Fruit fly (Drosophila melanogaster) S2 (cell line): Measurements from ENCODE around the gene r2d2.

ENCODE experiments used
- CG8478 ChIP-seq: fragments of >200 bp; optimal IDR thresholded peaks from 2 replicates; lab custom pipeline; 2018
- CTCF ChIP-seq, 2 experiments: fragments of >200 bp; optimal IDR thresholded peaks; 2 replicates each; lab custom pipeline; 2018

Gene r2d2

DNA sequence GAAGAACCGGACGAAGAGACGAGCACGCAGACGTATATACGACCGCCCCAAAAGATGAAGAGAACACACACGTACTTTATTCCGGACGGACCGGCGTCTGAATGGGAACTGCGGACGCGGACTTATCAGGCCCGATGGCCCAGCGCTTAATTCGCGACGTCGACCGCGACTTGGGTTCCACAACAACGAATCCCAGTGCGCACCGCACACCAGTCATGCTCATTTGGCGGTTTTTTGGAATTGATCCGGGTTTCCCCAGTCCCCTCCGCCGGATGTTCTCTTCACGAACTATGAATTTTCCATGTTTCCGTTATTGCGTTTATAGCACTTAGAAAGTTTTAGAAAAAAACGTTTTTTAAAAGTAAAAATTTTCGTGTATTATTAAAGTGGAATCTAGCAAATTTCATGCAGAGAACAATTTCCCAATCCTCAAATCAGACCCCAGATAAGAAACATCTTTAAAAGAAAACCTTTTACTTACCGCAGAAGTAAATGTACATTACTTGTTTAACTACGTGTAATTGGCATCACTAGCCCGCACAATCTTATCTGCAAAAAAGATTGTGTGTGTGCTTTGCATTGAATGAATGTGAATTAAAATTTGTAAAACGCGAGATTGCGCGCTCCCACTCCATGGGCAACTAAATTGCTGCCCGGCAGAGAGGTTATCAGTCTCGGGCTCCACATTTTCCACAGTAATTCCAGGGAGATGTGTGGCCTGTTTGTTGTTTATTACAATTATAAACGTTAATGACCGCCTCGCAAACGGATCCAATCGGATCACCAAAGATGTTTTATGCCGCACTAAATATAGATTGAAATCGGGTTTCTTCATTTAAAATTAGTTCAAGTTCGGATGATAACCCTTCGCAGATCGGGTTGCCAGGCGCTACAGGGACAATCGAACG is 9.2 kb upstream of the r2d2 start, which contains the start of gene CG7149:
Gene CG7149, minus strand, starts transcription at position 110 of the 908 bp plus-strand sequence.
- TF ChIP-seq CTCF (optimal IDR thresholded peaks at IDR 0.05; lab: Kevin White, UChicago) (no peak), CG8478 (no peak)

DNA sequence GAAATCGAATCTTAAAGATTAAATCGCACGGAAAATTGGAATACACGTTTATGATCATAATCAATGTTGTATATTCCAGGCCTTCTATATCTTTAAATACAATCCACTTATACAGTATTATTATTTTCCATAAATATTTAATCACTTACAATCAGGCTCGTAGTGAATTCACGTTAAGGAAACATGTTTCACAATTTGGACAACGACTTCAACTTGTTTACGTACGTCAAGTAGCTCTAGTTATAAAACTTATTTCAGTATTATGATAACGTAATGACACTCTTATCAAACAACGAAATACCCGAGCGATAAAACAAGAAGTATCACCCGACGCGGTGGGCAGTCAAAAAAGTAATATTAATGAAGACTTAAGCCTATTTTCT is 8.6 kb upstream of the r2d2 start:
- TF ChIP-seq CTCF (optimal IDR thresholded peaks at IDR 0.05; lab: Kevin White, UChicago) (no peak), CG8478 (no peak)

DNA sequence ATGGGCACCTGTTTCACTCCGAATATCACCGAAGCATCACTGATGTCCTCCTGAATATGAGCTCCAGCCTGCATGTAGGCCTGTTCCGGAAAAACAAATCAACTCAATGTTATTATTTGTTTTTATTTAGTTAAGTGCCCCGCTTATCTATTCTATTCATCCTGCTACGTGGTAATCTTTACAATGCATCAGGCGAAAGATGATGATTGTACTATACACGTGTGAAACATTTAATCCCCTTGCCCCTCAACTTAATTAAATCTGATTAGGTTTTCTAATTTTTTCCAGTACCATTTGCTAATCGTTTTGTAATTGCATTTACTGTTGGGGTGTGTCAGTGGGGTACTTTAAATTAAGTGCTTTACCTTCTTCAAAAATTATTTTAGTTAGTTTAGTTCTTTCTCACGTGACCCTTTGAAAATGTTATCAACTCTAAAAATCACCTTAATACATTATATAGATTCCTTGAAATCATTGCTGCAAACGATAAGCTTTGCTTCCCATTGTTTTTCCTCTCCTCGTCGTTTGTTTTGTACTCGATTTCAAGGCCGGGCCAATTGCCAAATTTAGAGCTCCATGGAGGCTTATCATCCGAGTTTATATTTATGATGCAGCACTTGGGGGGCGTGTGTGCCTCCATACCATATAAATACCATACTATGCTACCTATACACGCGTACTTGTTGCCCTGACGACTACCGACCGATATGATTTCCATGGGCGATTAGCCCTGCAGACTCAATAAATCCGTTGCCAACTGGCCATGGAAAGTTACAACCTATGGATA is 5.1 kb upstream of the r2d2 start:
- TF ChIP-seq CTCF (optimal IDR thresholded peaks at IDR 0.05; lab: Kevin White, UChicago), result no peak
- TF ChIP-seq CG8478, result no peak

DNA sequence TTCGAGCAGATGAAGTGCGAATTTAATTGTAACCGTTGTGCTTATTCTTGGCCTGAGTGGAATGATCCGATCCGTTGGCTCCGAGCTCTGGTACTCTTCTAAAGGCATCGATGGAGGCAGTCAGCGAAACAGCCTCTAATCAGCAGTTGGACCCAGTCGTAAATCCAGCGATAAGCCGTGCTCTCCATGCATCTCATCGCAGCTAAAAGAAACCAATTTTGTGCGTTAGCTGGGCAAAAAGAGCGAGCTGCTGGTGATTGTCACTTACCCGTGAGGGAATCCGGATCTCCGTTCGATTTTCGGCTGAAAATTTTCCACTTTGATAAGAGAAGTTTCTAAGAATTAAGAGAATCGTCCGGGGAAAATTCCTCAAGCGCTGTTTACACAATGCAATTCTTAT is 4.1 kb upstream of the r2d2 start, which contains the start of gene LKRSDH:
Gene LKRSDH, minus strand, starts transcription at position 101 of the 400 bp plus-strand sequence.
- no peak for TF ChIP-seq CTCF (optimal IDR thresholded peaks at IDR 0.05; lab: Kevin White, UChicago)
- TF ChIP-seq CG8478, result no peak

DNA sequence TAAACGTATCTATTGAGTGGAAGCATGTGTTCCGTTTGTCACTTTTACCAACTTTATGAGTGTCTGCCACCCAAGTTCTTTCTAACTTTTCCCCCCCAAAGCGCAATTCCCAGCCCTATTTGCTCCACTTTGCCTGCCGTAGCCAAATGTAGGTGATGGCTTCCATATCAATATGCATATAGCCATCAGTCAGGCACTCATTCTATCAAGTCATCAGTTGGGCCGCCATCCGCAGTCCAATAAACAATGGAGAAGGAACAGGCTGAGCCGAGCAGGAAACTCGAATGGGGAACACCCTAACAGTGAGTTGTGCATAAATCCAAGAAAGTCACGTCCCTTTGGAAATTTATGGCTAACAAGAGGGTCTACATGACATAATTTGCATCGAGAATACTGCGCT is 7.6 kb downstream of the r2d2 start:
- no peak for TF ChIP-seq CTCF (optimal IDR thresholded peaks at IDR 0.05; lab: Kevin White, UChicago)
- TF ChIP-seq CG8478, result no peak

DNA sequence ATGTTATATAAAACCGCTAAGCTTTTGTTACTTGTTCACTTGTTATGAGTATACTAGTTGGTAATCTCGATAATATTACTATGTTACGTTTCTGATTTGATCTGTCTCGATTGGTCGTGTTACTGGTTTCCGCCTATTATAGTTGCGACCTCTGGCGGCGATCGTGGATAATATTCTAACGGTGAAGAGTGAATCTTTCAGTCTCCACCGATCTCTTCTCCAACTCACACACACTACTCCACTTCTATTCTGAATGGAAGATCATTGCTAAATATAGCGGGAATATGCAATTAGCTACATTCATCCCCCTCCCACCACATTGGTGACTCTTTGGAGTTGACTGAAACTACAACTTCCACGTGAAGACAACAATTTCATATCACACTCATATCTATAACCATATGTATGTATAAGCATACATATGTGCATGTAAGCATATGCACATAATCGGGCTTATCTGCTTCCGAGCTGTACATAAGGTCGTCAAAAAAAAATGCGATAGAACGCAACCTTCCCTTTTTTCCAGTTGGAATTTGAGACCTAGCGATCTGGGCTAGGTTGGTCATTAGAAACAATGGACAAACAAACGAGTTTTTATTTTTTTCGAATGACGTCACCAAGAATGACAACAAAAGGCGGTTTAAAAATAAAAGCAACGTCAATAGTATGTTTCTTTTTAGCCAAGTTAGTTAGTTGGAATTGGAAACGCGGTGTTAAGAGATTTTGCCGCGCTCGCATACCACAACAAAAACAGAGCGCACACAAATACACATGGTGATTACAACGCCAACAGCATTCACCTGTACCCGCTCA is 9.1 kb downstream of the r2d2 start:
- TF ChIP-seq CTCF (optimal IDR thresholded peaks at IDR 0.05; lab: Kevin White, UChicago) (peak; percentile 73 to 76), CG8478 (no peak)

DNA sequence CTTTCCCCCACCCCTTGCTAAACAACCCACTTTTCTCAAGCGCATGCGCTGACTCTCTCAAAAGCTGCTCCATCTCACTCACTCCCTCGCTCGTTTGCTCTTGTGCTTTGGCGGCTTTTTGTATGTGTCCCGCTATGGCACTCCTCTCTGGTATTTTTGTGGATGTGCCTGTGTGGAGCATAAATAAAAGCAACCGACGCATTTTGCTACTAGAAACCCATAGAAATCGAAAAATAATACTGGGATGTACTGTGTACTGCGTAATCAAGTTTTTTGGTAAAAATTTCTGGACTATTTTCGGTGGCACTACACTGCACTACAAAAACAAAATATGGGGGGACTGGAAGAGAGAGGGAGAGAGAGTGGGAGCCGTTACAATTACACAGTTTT is 9.7 kb downstream of the r2d2 start:
- TF ChIP-seq CTCF (optimal IDR thresholded peaks at IDR 0.05; lab: Kevin White, UChicago) (no peak), CG8478 (no peak)

DNA sequence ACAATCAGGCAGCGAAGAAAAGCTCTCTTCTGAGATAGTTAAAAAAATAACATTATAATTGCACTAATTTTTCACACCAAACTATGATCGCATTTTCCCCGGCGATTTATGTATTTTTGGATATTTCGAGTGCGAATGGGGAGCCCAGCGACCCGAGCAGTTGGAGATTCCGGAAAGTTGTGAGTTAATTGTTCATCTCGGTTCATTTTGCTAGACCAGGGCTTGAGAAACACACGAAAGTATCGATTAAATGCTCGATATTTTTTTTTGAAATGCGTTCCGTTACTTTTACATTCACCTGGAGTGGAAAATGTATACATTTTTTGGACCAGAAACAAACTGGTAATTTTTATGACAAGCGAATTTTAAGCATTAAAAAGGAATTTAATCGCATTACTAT is 10.6 kb downstream of the r2d2 start, which contains the start of gene Cdc14:
Gene Cdc14, minus strand, starts transcription at position 185 of the 400 bp plus-strand sequence.
- TF ChIP-seq CG8478 (no peak), CTCF (optimal IDR thresholded peaks at IDR 0.05; lab: Kevin White, UChicago) (peak in 1 of 2 experiments; percentile 1)

DNA sequence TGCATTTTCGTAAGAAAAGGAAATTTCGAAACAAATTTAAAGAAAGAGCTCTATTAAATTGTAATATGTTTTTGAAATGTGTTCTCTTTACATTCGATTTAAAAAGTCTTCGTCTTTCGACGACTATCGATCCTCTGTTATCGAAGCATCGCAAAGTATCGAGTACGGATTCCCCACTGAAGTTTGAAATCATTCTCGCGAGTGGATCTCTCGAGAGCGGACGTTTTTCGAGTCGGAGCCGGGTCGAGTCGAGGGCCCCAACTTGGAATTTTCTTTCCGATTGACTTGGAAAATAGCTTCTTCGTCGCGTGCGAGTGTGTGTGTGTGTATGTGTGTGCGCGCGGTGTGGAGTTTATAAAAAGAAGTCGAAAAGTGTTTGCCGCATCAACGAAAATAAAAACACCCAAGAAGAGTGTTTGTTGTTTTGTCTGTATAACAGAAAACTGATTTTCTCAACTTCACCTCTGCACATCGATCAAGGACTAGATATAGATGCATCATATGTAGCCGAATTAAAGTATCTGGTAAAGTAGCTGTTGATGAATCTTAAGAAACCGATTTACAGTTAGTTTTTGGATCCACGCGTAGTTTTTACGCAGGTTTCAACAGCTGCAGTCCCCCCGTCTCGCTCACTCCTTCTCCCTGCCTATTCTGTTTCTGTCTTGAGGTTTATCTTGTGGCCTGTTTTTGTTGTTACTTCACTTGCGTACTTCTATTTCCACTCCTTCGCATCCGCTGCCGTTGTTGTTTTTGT is 11.5 kb downstream of the r2d2 start, which contains the start of gene LanB1:
Gene LanB1, plus strand, starts transcription at position 190 of the 754 bp plus-strand sequence.
- TF ChIP-seq CTCF (optimal IDR thresholded peaks at IDR 0.05; lab: Kevin White, UChicago) (no peak), CG8478 (no peak)

DNA sequence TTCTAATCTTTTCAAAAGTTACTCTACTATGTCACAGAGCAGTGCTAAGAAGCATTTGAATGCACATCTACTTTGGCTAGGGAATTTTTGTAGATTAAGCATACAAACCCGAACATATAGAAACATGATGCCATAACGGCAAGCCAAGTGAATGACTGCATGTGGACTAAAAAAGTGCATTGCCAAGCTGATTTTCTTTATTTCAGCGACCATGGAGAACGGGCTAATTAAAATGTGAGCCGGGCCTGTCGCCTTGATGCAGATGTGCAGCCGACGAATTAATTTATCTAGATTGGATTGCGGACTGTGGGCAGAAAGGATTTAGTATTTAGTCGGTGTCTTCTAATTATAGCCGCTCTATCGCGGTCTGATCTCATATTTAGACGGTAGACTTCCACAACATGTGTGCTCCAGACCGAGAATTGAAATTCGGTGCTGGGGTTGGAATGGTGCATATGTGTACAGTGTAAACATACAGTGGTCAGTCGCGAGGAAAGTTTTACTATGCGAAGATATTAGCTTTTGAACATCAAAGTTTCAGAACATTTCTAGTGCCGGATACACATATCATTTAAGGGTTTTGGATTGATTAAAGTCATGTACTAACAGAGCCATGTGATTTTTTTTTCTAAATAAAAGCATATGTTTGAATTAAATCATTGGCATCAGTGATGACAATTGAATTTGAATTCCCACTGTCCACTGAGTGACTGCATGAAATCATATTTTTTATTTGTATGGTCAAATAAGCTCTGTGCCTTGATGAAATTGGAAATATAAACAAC is 12.8 kb downstream of the r2d2 start:
- no peak for TF ChIP-seq CG8478

DNA sequence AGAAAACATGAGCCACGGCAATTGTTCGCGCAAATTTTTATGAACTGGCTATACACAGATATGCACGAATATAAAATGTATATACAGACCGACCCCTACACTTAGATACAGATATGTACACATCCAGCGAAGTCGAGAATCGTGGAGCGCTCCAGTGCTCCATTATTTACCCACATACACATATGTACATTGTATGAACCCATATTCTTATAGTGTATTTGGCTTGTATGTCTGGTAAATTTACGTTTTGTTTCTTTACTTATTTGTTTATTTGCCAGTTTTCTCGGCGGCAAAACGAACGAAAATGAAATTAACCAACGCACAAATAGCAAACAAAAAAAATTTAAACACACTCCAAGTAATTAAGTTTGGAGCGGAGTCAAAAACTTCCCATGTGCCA is 13.4 kb downstream of the r2d2 start:
- TF ChIP-seq CG8478, result no peak
- TF ChIP-seq CTCF (optimal IDR thresholded peaks at IDR 0.05; lab: Kevin White, UChicago), result no peak

DNA sequence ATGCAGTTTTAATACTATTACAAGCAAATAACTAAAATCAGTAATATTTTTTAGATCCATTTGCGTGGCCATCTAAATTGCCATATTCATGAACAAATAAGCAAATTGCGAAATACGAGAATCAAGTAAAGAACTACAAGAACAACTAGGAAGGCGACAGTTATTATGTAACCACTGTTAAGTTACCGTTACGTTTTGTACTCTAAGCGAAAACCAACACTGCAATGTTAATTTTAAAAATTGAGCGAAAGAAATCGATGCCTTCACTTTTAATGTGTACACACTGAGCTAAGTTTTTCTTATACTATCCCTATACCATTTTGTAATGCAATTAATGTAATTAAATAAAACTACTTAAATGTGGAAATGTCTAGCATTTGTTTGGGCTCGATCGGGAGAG is 20.5 kb downstream of the r2d2 start:
- no peak for TF ChIP-seq CG8478
- no peak for TF ChIP-seq CTCF (optimal IDR thresholded peaks at IDR 0.05; lab: Kevin White, UChicago)

DNA sequence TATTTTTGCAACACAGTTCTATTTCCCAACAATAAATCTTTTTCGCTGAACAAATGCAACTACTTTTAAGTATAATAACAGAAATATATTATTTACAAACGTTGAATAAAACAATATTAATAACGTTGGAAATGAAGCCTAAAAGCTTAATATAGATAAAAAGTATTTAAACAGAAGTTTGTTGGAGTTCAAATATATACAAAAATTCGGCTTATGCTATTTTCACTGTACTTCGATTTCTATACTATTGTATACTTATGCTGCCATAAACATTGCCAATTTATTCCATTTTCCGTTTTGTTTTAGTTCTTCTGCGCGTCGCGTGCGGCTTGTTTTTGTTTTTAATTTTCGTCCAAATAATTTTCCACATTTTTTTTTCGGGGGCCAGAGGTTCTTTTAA is 20.9 kb downstream of the r2d2 start, which contains the start of gene CG7115:
Gene CG7115, plus strand, starts transcription at position 301 of the 400 bp plus-strand sequence.
- TF ChIP-seq CTCF (optimal IDR thresholded peaks at IDR 0.05; lab: Kevin White, UChicago), result no peak
- TF ChIP-seq CG8478, result no peak
